Worm (Caenorhabditis elegans) whole organism, L1 larva: ENCODE data around the gene F58B4.3.

ENCODE experiments used
- ama-1 ChIP-seq: fragments of 150-350 bp; optimal IDR thresholded peaks from 2 replicates; lab custom pipeline; 2014
- ceh-82 ChIP-seq, 3 experiments: fragments of 150-350 bp in 1 of 3; sonication (generic microtip) in 2 of 3; optimal IDR thresholded peaks; 2 replicates each; lab custom pipeline; 2014 to 2017; ENCODE audit warnings: missing biosample characterization in 3 of 3, missing genetic modification characterization in 3 of 3
- nhr-237 ChIP-seq: fragments of 150-350 bp; optimal IDR thresholded peaks from 2 replicates; lab custom pipeline; 2014; ENCODE audit warnings: missing biosample characterization, missing genetic modification characterization

DNA sequence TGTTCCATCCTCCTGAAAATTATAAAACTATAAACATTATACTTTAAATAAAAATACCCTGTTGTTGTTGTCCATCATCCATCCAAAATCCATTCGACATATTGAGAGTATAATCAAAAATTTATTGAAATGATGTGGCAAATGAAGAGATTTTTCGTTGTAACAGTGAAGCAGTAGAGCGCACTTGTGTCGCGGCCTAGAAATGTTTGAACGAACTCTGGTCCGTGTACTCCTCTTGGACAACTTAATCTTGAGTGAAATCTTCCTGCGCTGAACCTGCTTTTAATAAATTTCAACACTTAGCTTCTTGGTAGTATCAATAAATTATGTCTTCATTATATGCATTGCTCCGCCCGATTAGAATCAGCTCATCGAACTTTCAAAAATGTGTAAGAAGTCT is 35.0 kb upstream of the F58B4.3 start, which contains the start of the genes F32D8.14 and F32D8.5:
- TF ChIP-seq nhr-237 (tag; lab: Kevin White, UChicago) = peak; percentile 27
- no peak for TF ChIP-seq ama-1 (lab: Kevin White, UChicago)
- TF ChIP-seq ceh-82 (tag; optimal IDR thresholded peaks at IDR 0.05; lab: Kevin White, UChicago) = peak; percentile 56 to 84 (median 76)
